Fruit fly (Drosophila melanogaster) whole organism, embryonic: Measurements from ENCODE around the gene CG8774.

Experiments
- Abd-B ChIP-seq: fragments of 200-800 bp; sonication (Bioruptor generic); optimal IDR thresholded peaks from 2 replicates; lab custom pipeline; 2018; ENCODE audit warnings: missing biosample characterization, mild to moderate bottlenecking, missing genetic modification characterization, moderate library complexity
- CG10267 ChIP-seq: fragments of 200-800 bp; sonication (Bioruptor generic); optimal IDR thresholded peaks from 2 replicates; lab custom pipeline; 2018; ENCODE audit warnings: missing biosample characterization, mild to moderate bottlenecking, missing genetic modification characterization, moderate library complexity
- CG12071 ChIP-seq: fragments of 200-800 bp; sonication (Bioruptor generic); optimal IDR thresholded peaks from 3 replicates; lab custom pipeline; 2018; ENCODE audit warnings: missing biosample characterization, mild to moderate bottlenecking, missing genetic modification characterization
- CG12236 ChIP-seq: fragments of 200-800 bp; sonication (Bioruptor generic); optimal IDR thresholded peaks from 2 replicates; lab custom pipeline; 2016; ENCODE audit warnings: missing biosample characterization, missing genetic modification characterization
- CG1233 ChIP-seq: fragments of 200-800 bp; sonication (Bioruptor generic); optimal IDR thresholded peaks from 4 replicates; lab custom pipeline; 2018; ENCODE audit warnings: missing biosample characterization, mild to moderate bottlenecking, missing genetic modification characterization
- CG12769 ChIP-seq: fragments of 200-800 bp; sonication (Bioruptor generic); optimal IDR thresholded peaks from 2 replicates; lab custom pipeline; 2019; ENCODE audit warnings: missing biosample characterization, mild to moderate bottlenecking, missing genetic modification characterization, moderate library complexity
- CG13287 ChIP-seq: fragments of 200-800 bp; sonication (Bioruptor generic); IDR thresholded peaks from 2 replicates; pipeline ENCODE4 v1.3.6; 2022; ENCODE audit warnings: missing biosample characterization, missing genetic modification characterization; ENCODE audit not compliant: partially characterized antibody
- CG13894 ChIP-seq: fragments of 200-800 bp; sonication (Bioruptor generic); optimal IDR thresholded peaks from 3 replicates; lab custom pipeline; 2018; ENCODE audit warnings: missing biosample characterization, mild to moderate bottlenecking, missing genetic modification characterization, moderate library complexity
- CG14965 ChIP-seq: fragments of 200-800 bp; sonication (Bioruptor generic); optimal IDR thresholded peaks from 2 replicates; lab custom pipeline; 2016; ENCODE audit warnings: missing biosample characterization, missing genetic modification characterization, borderline replicate concordance
- CG1529 ChIP-seq: fragments of 200-800 bp; sonication (Bioruptor generic); optimal IDR thresholded peaks from 3 replicates; lab custom pipeline; 2018; ENCODE audit warnings: missing biosample characterization, missing genetic modification characterization
- CG16813 ChIP-seq: fragments of 200-800 bp; sonication (Bioruptor generic); IDR thresholded peaks from 3 replicates; pipeline ENCODE4 v1.3.6; 2022; ENCODE audit warnings: missing biosample characterization, missing genetic modification characterization; ENCODE audit not compliant: partially characterized antibody
- CG2116 ChIP-seq: fragments of 200-800 bp; sonication (Bioruptor generic); optimal IDR thresholded peaks from 3 replicates; lab custom pipeline; 2018; ENCODE audit warnings: missing biosample characterization, mild to moderate bottlenecking, missing genetic modification characterization
- CG31224 ChIP-seq: fragments of 200-800 bp; sonication (Bioruptor generic); IDR thresholded peaks from 2 replicates; pipeline ENCODE4 v1.3.6; 2022; ENCODE audit warnings: missing biosample characterization, missing genetic modification characterization
- CG34224 ChIP-seq: fragments of 200-800 bp; sonication (Bioruptor generic); IDR thresholded peaks from 3 replicates; pipeline ENCODE4 v1.3.6; 2022; ENCODE audit warnings: missing biosample characterization, missing genetic modification characterization; ENCODE audit not compliant: partially characterized antibody
- CG4617 ChIP-seq: fragments of 200-800 bp; sonication (Bioruptor generic); optimal IDR thresholded peaks from 3 replicates; lab custom pipeline; 2016; ENCODE audit warnings: missing biosample characterization, missing genetic modification characterization, borderline replicate concordance
- CG4707 ChIP-seq: fragments of 200-800 bp; sonication (Bioruptor generic); optimal IDR thresholded peaks from 2 replicates; lab custom pipeline; 2018; ENCODE audit warnings: missing biosample characterization, mild to moderate bottlenecking, missing genetic modification characterization, moderate library complexity
- CG5180 ChIP-seq: fragments of 200-800 bp; sonication (Bioruptor generic); optimal IDR thresholded peaks from 3 replicates; lab custom pipeline; 2017; ENCODE audit warnings: missing biosample characterization, missing genetic modification characterization, mild to moderate bottlenecking, moderate library complexity, missing genetic modification reagents
- CG6175 ChIP-seq: fragments of 200-800 bp; sonication (Bioruptor generic); IDR thresholded peaks from 3 replicates; pipeline ENCODE4 v1.3.6; 2022; ENCODE audit warnings: missing biosample characterization, missing genetic modification characterization
- CG6854 ChIP-seq: fragments of 200-800 bp; sonication (Bioruptor generic); optimal IDR thresholded peaks from 3 replicates; lab custom pipeline; 2017; ENCODE audit warnings: missing biosample characterization, mild to moderate bottlenecking, missing genetic modification characterization
- CG9797 ChIP-seq: fragments of 200-800 bp; sonication (Bioruptor generic); optimal IDR thresholded peaks from 3 replicates; lab custom pipeline; 2018; ENCODE audit warnings: missing biosample characterization, mild to moderate bottlenecking, missing genetic modification characterization
- Chrac-16 ChIP-seq: fragments of 200-800 bp; sonication (Bioruptor generic); optimal IDR thresholded peaks from 3 replicates; lab custom pipeline; 2016; ENCODE audit warnings: missing biosample characterization, missing genetic modification characterization
- Dll ChIP-seq: fragments of 200-800 bp; sonication (Bioruptor generic); IDR thresholded peaks from 4 replicates; pipeline ENCODE4 v1.3.6; 2022; ENCODE audit warnings: missing biosample characterization, missing genetic modification characterization; ENCODE audit not compliant: partially characterized antibody
- E2f2 ChIP-seq: fragments of 200-800 bp; sonication (Bioruptor generic); IDR thresholded peaks from 2 replicates; pipeline ENCODE4 v1.3.6; 2022; ENCODE audit warnings: missing biosample characterization, missing genetic modification characterization
- Eip74EF ChIP-seq, 2 experiments: fragments of 200-800 bp in 1 of 2; fragments of >200 bp in 1 of 2; sonication (Bioruptor generic) in 1 of 2; optimal IDR thresholded peaks; 2 replicates each; lab custom pipeline; 2017 to 2019; ENCODE audit warnings: missing biosample characterization in 2 of 2, missing genetic modification characterization in 2 of 2, mild to moderate bottlenecking in 1 of 2, moderate library complexity in 1 of 2
- Kr ChIP-seq: fragments of 200-800 bp; sonication (Bioruptor generic); optimal IDR thresholded peaks from 2 replicates; lab custom pipeline; 2017; ENCODE audit warnings: missing biosample characterization, mild to moderate bottlenecking, missing genetic modification characterization
- Med ChIP-seq: fragments of 200-800 bp; sonication (Bioruptor generic); peaks from one replicate; lab custom pipeline; 2016; ENCODE audit warnings: missing biosample characterization, missing genetic modification characterization, mild to moderate bottlenecking, inconsistent platforms, moderate library complexity
- Mrtf ChIP-seq: fragments of 200-800 bp; sonication (Bioruptor generic); IDR thresholded peaks from 3 replicates; pipeline ENCODE4 v1.3.6; 2022; ENCODE audit warnings: missing biosample characterization, missing genetic modification characterization
- NFAT ChIP-seq: fragments of 200-800 bp; sonication (Bioruptor generic); IDR thresholded peaks from 2 replicates; pipeline ENCODE4 v1.3.6; 2022; ENCODE audit warnings: missing biosample characterization, missing genetic modification characterization
- Vsx1 ChIP-seq: fragments of 200-800 bp; sonication (Bioruptor generic); optimal IDR thresholded peaks from 2 replicates; lab custom pipeline; 2017; ENCODE audit warnings: missing biosample characterization, mild to moderate bottlenecking, missing genetic modification characterization, missing genetic modification reagents
- chinmo ChIP-seq: fragments of 200-800 bp; sonication (Bioruptor generic); IDR thresholded peaks from 4 replicates; pipeline ENCODE4 v1.3.6; 2022; ENCODE audit warnings: missing biosample characterization, missing genetic modification characterization; ENCODE audit not compliant: partially characterized antibody
- crol ChIP-seq: fragments of 200-800 bp; sonication (Bioruptor generic); IDR thresholded peaks from 2 replicates; pipeline ENCODE4 v1.3.6; 2022; ENCODE audit warnings: missing biosample characterization, missing genetic modification characterization
- eve ChIP-seq, 2 experiments: fragments of >200 bp; optimal IDR thresholded peaks; 2 replicates each; lab custom pipeline; 2017; ENCODE audit warnings: missing biosample characterization in 2 of 2, missing genetic modification characterization in 2 of 2
- ftz-f1 ChIP-seq: fragments of 200-800 bp; sonication (Bioruptor generic); optimal IDR thresholded peaks from 2 replicates; lab custom pipeline; 2016; ENCODE audit warnings: missing biosample characterization, missing genetic modification characterization
- hb ChIP-seq: fragments of 200-800 bp; sonication (Bioruptor generic); IDR thresholded peaks from 3 replicates; pipeline ENCODE4 v1.3.6; 2022; ENCODE audit warnings: missing biosample characterization, missing genetic modification characterization; ENCODE audit not compliant: partially characterized antibody
- lab ChIP-seq: fragments of 200-800 bp; sonication (Bioruptor generic); optimal IDR thresholded peaks from 3 replicates; lab custom pipeline; 2017; ENCODE audit warnings: missing biosample characterization, missing genetic modification characterization, mild to moderate bottlenecking, moderate library complexity, missing genetic modification reagents
- mirr ChIP-seq: fragments of 200-800 bp; sonication (Bioruptor generic); optimal IDR thresholded peaks from 3 replicates; lab custom pipeline; 2018; ENCODE audit warnings: missing biosample characterization, mild to moderate bottlenecking, missing genetic modification characterization
- oc ChIP-seq: fragments of 200-800 bp; sonication (Bioruptor generic); optimal IDR thresholded peaks from 2 replicates; lab custom pipeline; 2018; ENCODE audit warnings: missing biosample characterization, mild to moderate bottlenecking, missing genetic modification characterization, moderate library complexity
- pho ChIP-seq: fragments of 200-800 bp; sonication (Bioruptor generic); optimal IDR thresholded peaks from 2 replicates; lab custom pipeline; 2016; ENCODE audit warnings: missing biosample characterization, missing genetic modification characterization
- rib ChIP-seq: fragments of 200-800 bp; sonication (Bioruptor generic); IDR thresholded peaks from 2 replicates; pipeline ENCODE4 v1.3.6; 2022; ENCODE audit warnings: missing biosample characterization, missing genetic modification characterization
- sd ChIP-seq: fragments of 200-800 bp; sonication (Bioruptor generic); optimal IDR thresholded peaks from 3 replicates; lab custom pipeline; 2018; ENCODE audit warnings: missing biosample characterization, mild to moderate bottlenecking, missing genetic modification characterization, moderate library complexity
- sob ChIP-seq: fragments of 200-800 bp; sonication (Bioruptor generic); IDR thresholded peaks from 2 replicates; pipeline ENCODE4 v1.3.6; 2022; ENCODE audit warnings: missing biosample characterization, missing genetic modification characterization
- ttk ChIP-seq: fragments of 200-800 bp; sonication (Bioruptor generic); IDR thresholded peaks from 2 replicates; pipeline ENCODE4 v2.1.2; 2022; ENCODE audit warnings: missing biosample characterization, missing genetic modification characterization
- twi ChIP-seq: fragments of 200-800 bp; optimal IDR thresholded peaks from 2 replicates; lab custom pipeline; 2019; ENCODE audit warnings: missing biosample characterization, mild to moderate bottlenecking, missing genetic modification characterization, moderate library complexity
- tx ChIP-seq: fragments of 200-800 bp; sonication (Bioruptor generic); optimal IDR thresholded peaks from 2 replicates; lab custom pipeline; 2016; ENCODE audit warnings: missing biosample characterization, missing genetic modification characterization
- unpg ChIP-seq: fragments of 200-800 bp; sonication (Bioruptor generic); optimal IDR thresholded peaks from 3 replicates; lab custom pipeline; 2018; ENCODE audit warnings: missing biosample characterization, mild to moderate bottlenecking, missing genetic modification characterization, moderate library complexity
- vvl ChIP-seq: fragments of 200-800 bp; sonication (Bioruptor generic); IDR thresholded peaks from 2 replicates; pipeline ENCODE4 v1.3.6; 2022; ENCODE audit warnings: missing biosample characterization, missing genetic modification characterization

Gene CG8774

dm6 chr3R:13271758-13272157 is 26.8 kb upstream of the CG8774 start, which contains the start of gene TBC1D5 (continued):
- TF ChIP-seq CG5180 (GFP tag; lab: Kevin White, UChicago) = no peak
- TF ChIP-seq ttk (GFP tag; lab: Robert Waterston, UW) = no peak
- TF ChIP-seq CG2116 = peak; percentile 1
- no peak for TF ChIP-seq CG6854
- TF ChIP-seq CG6175 (GFP tag; lab: Robert Waterston, UW) = no peak
- peak; percentile 67 for TF ChIP-seq CG4617 (GFP tag; lab: Kevin White, UChicago)
- peak; percentile 77 for TF ChIP-seq CG9797
- peak; percentile 18 for TF ChIP-seq CG10267 (tag; lab: Kevin White, UChicago)
- TF ChIP-seq, all 482 proteins: peak for 28

- TF ChIP-seq eve (GFP tag; optimal IDR thresholded peaks at IDR 0.05; lab: Kevin White, UChicago) = no peak
- no peak for TF ChIP-seq E2f2
- TF ChIP-seq twi (tag; lab: Kevin White, UChicago) = no peak
- peak; percentile 27; the same call in 1 of the 2 replicates for TF ChIP-seq CG13287 (GFP tag; lab: Robert Waterston, UW)
- TF ChIP-seq lab = peak; percentile 10
- peak; percentile 30 for TF ChIP-seq ftz-f1 (GFP tag; lab: Kevin White, UChicago)
- TF ChIP-seq Med = peak; percentile 8
- TF ChIP-seq CG34224 (GFP tag; lab: Robert Waterston, UW) = peak; percentile 45; the same call in 1 of the 3 replicates
- TF ChIP-seq CG12769 = peak; percentile 76
- peak in 1 of 2 experiments; percentile 94 for TF ChIP-seq Eip74EF (GFP tag; optimal IDR thresholded peaks at IDR 0.05; lab: Kevin White, UChicago)
- peak; percentile 72; the same call in 1 of the 2 replicates for TF ChIP-seq vvl (GFP tag; lab: Robert Waterston, UW)
- TF ChIP-seq CG13894 (tag; lab: Kevin White, UChicago) = peak; percentile 42
- TF ChIP-seq chinmo (GFP tag; lab: Robert Waterston, UW) = peak; percentile 97
- peak; percentile 33 for TF ChIP-seq mirr
- peak; percentile 63 for TF ChIP-seq sd (tag; lab: Kevin White, UChicago)
- TF ChIP-seq crol (GFP tag; lab: Robert Waterston, UW) = peak; percentile 52; the same call in 1 of the 2 replicates
- TF ChIP-seq CG16813 = 0 out of 3 replicates have a peak, but pooled peaks have one; percentile 11
- peak; percentile 57 for TF ChIP-seq oc (tag; lab: Kevin White, UChicago)
- TF ChIP-seq CG14965 (GFP tag; lab: Kevin White, UChicago) = no peak
These were observed 25.1 kb upstream of the CG8774 start for dm6 chr3R:13273462-13273861.

DNA sequence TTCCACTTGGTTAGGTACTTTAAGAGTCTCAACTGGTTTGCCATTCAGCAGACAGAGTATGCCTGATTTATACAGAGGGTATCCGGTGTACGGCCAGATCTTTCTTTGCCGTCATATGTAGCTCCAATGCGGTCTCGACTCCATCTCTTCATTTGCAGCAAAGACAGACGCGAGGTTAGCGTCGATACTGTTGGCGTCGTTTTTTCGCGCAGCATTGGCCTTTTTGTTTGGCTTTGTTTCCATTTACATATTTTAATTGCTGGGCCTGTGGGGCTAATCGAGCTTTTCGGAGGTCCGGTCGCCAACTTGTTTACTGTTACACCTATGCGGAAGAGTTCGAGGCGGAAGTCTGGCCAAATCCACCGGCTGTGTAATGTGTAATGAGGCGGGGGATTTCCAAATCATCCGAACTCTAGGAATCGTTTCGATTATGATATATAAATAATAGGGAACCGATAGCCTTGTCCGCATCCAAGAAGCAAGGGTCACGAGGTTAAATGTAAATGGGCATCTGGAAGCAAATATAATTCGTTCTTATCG is 24.2 kb upstream of the CG8774 start:
- TF ChIP-seq CG12236 (GFP tag; lab: Kevin White, UChicago) = no peak
- TF ChIP-seq CG12071 (GFP tag; lab: Kevin White, UChicago) = no peak
- TF ChIP-seq CG4707 (GFP tag; lab: Kevin White, UChicago) = no peak
- TF ChIP-seq Abd-B (GFP tag; lab: Kevin White, UChicago) = no peak
- TF ChIP-seq Mrtf (GFP tag; lab: Robert Waterston, UW) = 0 out of 3 replicates have a peak, but pooled peaks have one; percentile 42
- TF ChIP-seq CG31224 (GFP tag; lab: Robert Waterston, UW) = no peak
- no peak for TF ChIP-seq CG1529 (GFP tag; lab: Kevin White, UChicago)
- no peak for TF ChIP-seq unpg
- TF ChIP-seq pho (GFP tag; lab: Kevin White, UChicago) = no peak
- TF ChIP-seq chinmo (GFP tag; lab: Robert Waterston, UW) = peak; percentile 89
- TF ChIP-seq NFAT (GFP tag; lab: Robert Waterston, UW) = no peak
- no peak for TF ChIP-seq Vsx1 (GFP tag; lab: Kevin White, UChicago)
- no peak for TF ChIP-seq rib (GFP tag; lab: Robert Waterston, UW)
- no peak for TF ChIP-seq sob (GFP tag; lab: Robert Waterston, UW)
- TF ChIP-seq Dll (GFP tag; lab: Robert Waterston, UW) = no peak
- no peak for TF ChIP-seq Chrac-16
- TF ChIP-seq Kr (GFP tag; lab: Kevin White, UChicago) = no peak
- no peak for TF ChIP-seq CG1233 (GFP tag; lab: Kevin White, UChicago)
- TF ChIP-seq tx (GFP tag; lab: Kevin White, UChicago) = no peak
- no peak for TF ChIP-seq hb
